Worm (Caenorhabditis elegans) whole organism, young adult: ENCODE results near the gene str-3.

ENCODE experiments used
- B0035.1 ChIP-seq: sonication (generic microtip); optimal IDR thresholded peaks from 2 replicates; lab custom pipeline; 2016; ENCODE audit warnings: missing genetic modification characterization, mild to moderate bottlenecking, missing compliant biosample characterization, missing genotype, missing genetic modification reagents
- B0336.3 ChIP-seq: fragments of 200-800 bp; sonication (Bioruptor generic); IDR thresholded peaks from 2 replicates; pipeline ENCODE4 v1.3.6; 2022; ENCODE audit warnings: missing genetic modification characterization, missing compliant biosample characterization
- C06A6.2 ChIP-seq: fragments of 200-800 bp; sonication (Bioruptor generic); conservative IDR thresholded peaks from 2 replicates; pipeline ENCODE4 v1.3.6; 2022; ENCODE audit warnings: missing genetic modification characterization, missing compliant biosample characterization
- F22D6.2 ChIP-seq: sonication (generic microtip); optimal IDR thresholded peaks from 2 replicates; lab custom pipeline; 2016; ENCODE audit warnings: mild to moderate bottlenecking, missing genetic modification characterization, missing compliant biosample characterization
- F37B4.10 ChIP-seq: fragments of 200-800 bp; sonication (Bioruptor generic); IDR thresholded peaks from 2 replicates; pipeline ENCODE4 v1.3.6; 2022; ENCODE audit warnings: missing genetic modification characterization, missing compliant biosample characterization
- F49E8.2 ChIP-seq: sonication (generic microtip); optimal IDR thresholded peaks from 3 replicates; lab custom pipeline; 2017; ENCODE audit warnings: missing genetic modification characterization, mild to moderate bottlenecking, missing compliant biosample characterization, antibody characterized with exemption, moderate library complexity; ENCODE audit not compliant: insufficient read depth
- F52B5.7 ChIP-seq: sonication (generic microtip); optimal IDR thresholded peaks from 2 replicates; lab custom pipeline; 2016; ENCODE audit warnings: mild to moderate bottlenecking, missing genetic modification characterization, missing compliant biosample characterization
- Y53F4B.3 ChIP-seq: fragments of 200-800 bp; sonication (Bioruptor generic); IDR thresholded peaks from 2 replicates; pipeline ENCODE4 v1.3.6; 2022; ENCODE audit warnings: missing genetic modification reagents, missing genetic modification characterization, missing compliant biosample characterization
- Y79H2A.3 ChIP-seq: fragments of 200-800 bp; sonication (Bioruptor generic); conservative IDR thresholded peaks from 2 replicates; pipeline ENCODE4 v1.3.6; 2022; ENCODE audit warnings: missing genetic modification reagents, missing genetic modification characterization, missing compliant biosample characterization
- Y95B8A.8 ChIP-seq: fragments of 200-800 bp; sonication (Bioruptor generic); IDR thresholded peaks from 2 replicates; pipeline ENCODE4 v1.3.6; 2022; ENCODE audit warnings: missing genetic modification reagents, missing genetic modification characterization, missing compliant biosample characterization
- ZK185.1 ChIP-seq: sonication (generic microtip); optimal IDR thresholded peaks from 2 replicates; lab custom pipeline; 2016; ENCODE audit warnings: mild to moderate bottlenecking, missing genetic modification characterization, missing compliant biosample characterization; ENCODE audit not compliant: poor library complexity, severe bottlenecking
- akir-1 ChIP-seq: fragments of 200-800 bp; sonication (Bioruptor generic); optimal IDR thresholded peaks from 2 replicates; lab custom pipeline; 2018; ENCODE audit warnings: mild to moderate bottlenecking, missing genetic modification characterization, moderate library complexity, missing compliant biosample characterization
- aptf-3 ChIP-seq: fragments of 200-800 bp; sonication (Bioruptor generic); IDR thresholded peaks from 2 replicates; pipeline ENCODE4 v1.3.6; 2022; ENCODE audit warnings: missing genetic modification characterization, missing compliant biosample characterization
- cebp-2 ChIP-seq: fragments of 200-800 bp; sonication (Bioruptor generic); IDR thresholded peaks from 2 replicates; pipeline ENCODE4 v1.3.6; 2022; ENCODE audit warnings: missing genetic modification characterization, missing compliant biosample characterization
- ceh-79 ChIP-seq: sonication (generic microtip); optimal IDR thresholded peaks from 2 replicates; lab custom pipeline; 2017; ENCODE audit warnings: mild to moderate bottlenecking, missing genetic modification characterization, missing compliant biosample characterization
- ceh-91 ChIP-seq: fragments of 200-800 bp; sonication (Bioruptor generic); IDR thresholded peaks from 2 replicates; pipeline ENCODE4 v1.3.6; 2022; ENCODE audit warnings: missing genetic modification reagents, missing genetic modification characterization, missing compliant biosample characterization
- chd-7 ChIP-seq: sonication (generic microtip); optimal IDR thresholded peaks from 2 replicates; lab custom pipeline; 2016; ENCODE audit warnings: mild to moderate bottlenecking, missing genetic modification characterization, moderate library complexity, missing compliant biosample characterization
- dox-1 ChIP-seq: fragments of 200-800 bp; sonication (Bioruptor generic); IDR thresholded peaks from 2 replicates; pipeline ENCODE4 v1.3.6; 2022; ENCODE audit warnings: missing genetic modification reagents, missing genetic modification characterization, missing compliant biosample characterization
- efl-1 ChIP-seq: fragments of 150-350 bp; optimal IDR thresholded peaks from 2 replicates; lab custom pipeline; 2014; ENCODE audit warnings: missing biosample characterization, missing genetic modification reagents, missing genetic modification characterization
- egrh-3 ChIP-seq: fragments of 200-800 bp; sonication (Bioruptor generic); IDR thresholded peaks from 2 replicates; pipeline ENCODE4 v1.3.6; 2022; ENCODE audit warnings: missing genetic modification reagents, missing genetic modification characterization, missing compliant biosample characterization
- hlh-26 ChIP-seq: fragments of 200-800 bp; sonication (Bioruptor generic); conservative IDR thresholded peaks from 2 replicates; pipeline ENCODE4 v1.3.6; 2022; ENCODE audit warnings: missing genetic modification reagents, missing genetic modification characterization, missing compliant biosample characterization
- hmg-1.2 ChIP-seq: fragments of 200-800 bp; sonication (Bioruptor generic); IDR thresholded peaks from 2 replicates; pipeline ENCODE4 v1.3.6; 2022; ENCODE audit warnings: missing genetic modification reagents, missing genetic modification characterization, missing compliant biosample characterization
- lin-35 ChIP-seq, 3 experiments: fragments of 150-350 bp in 2 of 3; sonication (generic microtip) in 1 of 3; optimal IDR thresholded peaks; 2 replicates each; lab custom pipeline; 2014 to 2018; ENCODE audit warnings: missing biosample characterization in 3 of 3, missing genetic modification characterization in 3 of 3, missing genetic modification reagents in 3 of 3
- lin-40 ChIP-seq: sonication (generic microtip); optimal IDR thresholded peaks from 2 replicates; lab custom pipeline; 2016; ENCODE audit warnings: missing genetic modification characterization, mild to moderate bottlenecking, missing compliant biosample characterization, missing genotype, missing genetic modification reagents
- lin-54 ChIP-seq: fragments of 200-800 bp; sonication (Bioruptor generic); optimal IDR thresholded peaks from 2 replicates; lab custom pipeline; 2018; ENCODE audit warnings: mild to moderate bottlenecking, missing genetic modification characterization, missing compliant biosample characterization
- madf-3 ChIP-seq: fragments of 200-800 bp; sonication (Bioruptor generic); IDR thresholded peaks from 2 replicates; pipeline ENCODE4 v1.3.6; 2022; ENCODE audit warnings: missing genetic modification reagents, missing genetic modification characterization, missing compliant biosample characterization
- madf-6 ChIP-seq: fragments of 200-800 bp; sonication (Bioruptor generic); IDR thresholded peaks from 2 replicates; pipeline ENCODE4 v1.3.6; 2022; ENCODE audit warnings: missing genetic modification reagents, missing genetic modification characterization, missing compliant biosample characterization
- madf-8 ChIP-seq: fragments of 200-800 bp; sonication (Bioruptor generic); conservative IDR thresholded peaks from 2 replicates; pipeline ENCODE4 v1.3.6; 2022; ENCODE audit warnings: missing genetic modification reagents, missing genetic modification characterization, missing compliant biosample characterization
- mcd-1 ChIP-seq: fragments of 200-800 bp; sonication (Bioruptor generic); IDR thresholded peaks from 2 replicates; pipeline ENCODE4 v1.3.6; 2022; ENCODE audit warnings: missing genetic modification reagents, missing genetic modification characterization, missing compliant biosample characterization
- mes-4 ChIP-seq: sonication (generic microtip); optimal IDR thresholded peaks from 2 replicates; lab custom pipeline; 2016; ENCODE audit warnings: missing genotype, missing genetic modification characterization, missing compliant biosample characterization
- nhr-80 ChIP-seq: sonication (generic microtip); optimal IDR thresholded peaks from 2 replicates; lab custom pipeline; 2016; ENCODE audit warnings: missing genetic modification characterization, missing compliant biosample characterization
- pbrm-1 ChIP-seq: fragments of 200-800 bp; sonication (Bioruptor generic); IDR thresholded peaks from 2 replicates; pipeline ENCODE4 v1.3.6; 2022; ENCODE audit warnings: missing genetic modification reagents, missing genetic modification characterization, missing compliant biosample characterization
- repo-1 ChIP-seq: sonication (generic microtip); optimal IDR thresholded peaks from 2 replicates; lab custom pipeline; 2017; ENCODE audit warnings: mild to moderate bottlenecking, missing genetic modification characterization, missing compliant biosample characterization
- sdz-38 ChIP-seq: sonication (generic microtip); optimal IDR thresholded peaks from 2 replicates; lab custom pipeline; 2016; ENCODE audit warnings: missing genotype, missing genetic modification characterization, missing compliant biosample characterization
- snpc-1.1 ChIP-seq: sonication (generic microtip); optimal IDR thresholded peaks from 2 replicates; lab custom pipeline; 2017; ENCODE audit warnings: missing genetic modification characterization, mild to moderate bottlenecking, missing compliant biosample characterization, antibody characterized with exemption, moderate library complexity, missing genotype, missing genetic modification reagents; ENCODE audit not compliant: insufficient read depth
- snpc-4 ChIP-seq, 5 experiments: fragments of 150-350 bp in 1 of 5; sonication (generic microtip) in 4 of 5; optimal IDR thresholded peaks; 2 replicates each; lab custom pipeline; 2014 to 2018; ENCODE audit warnings: missing genetic modification characterization in 5 of 5, missing biosample characterization in 3 of 5, antibody characterized with exemption in 2 of 5, mild to moderate bottlenecking in 2 of 5, missing compliant biosample characterization in 2 of 5, missing genotype in 2 of 5, moderate library complexity in 2 of 5, missing genetic modification reagents in 1 of 5
- somi-1 ChIP-seq: fragments of 200-800 bp; sonication (Bioruptor generic); optimal IDR thresholded peaks from 2 replicates; lab custom pipeline; 2018; ENCODE audit warnings: mild to moderate bottlenecking, missing genetic modification characterization, missing compliant biosample characterization
- tbp1 ChIP-seq: fragments of 200-800 bp; sonication (Bioruptor generic); optimal IDR thresholded peaks from 2 replicates; lab custom pipeline; 2018; ENCODE audit warnings: mild to moderate bottlenecking, missing genetic modification characterization, missing compliant biosample characterization
- tbx-9 ChIP-seq: sonication (generic microtip); optimal IDR thresholded peaks from 2 replicates; lab custom pipeline; 2016; ENCODE audit warnings: borderline replicate concordance, missing genetic modification characterization, inconsistent platforms, missing compliant biosample characterization
- tlf-1 ChIP-seq: fragments of 200-800 bp; sonication (Bioruptor generic); optimal IDR thresholded peaks from 2 replicates; lab custom pipeline; 2018; ENCODE audit warnings: mild to moderate bottlenecking, missing genetic modification characterization, missing compliant biosample characterization
- unc-130 ChIP-seq: sonication (generic microtip); optimal IDR thresholded peaks from 2 replicates; lab custom pipeline; 2016; ENCODE audit warnings: missing genetic modification reagents, missing genetic modification characterization, missing compliant biosample characterization
- ztf-26 ChIP-seq: sonication (generic microtip); optimal IDR thresholded peaks from 2 replicates; lab custom pipeline; 2017; ENCODE audit warnings: missing genetic modification characterization, missing compliant biosample characterization
- ztf-28 ChIP-seq: fragments of 200-800 bp; sonication (Bioruptor generic); IDR thresholded peaks from 2 replicates; pipeline ENCODE4 v1.3.6; 2022; ENCODE audit warnings: missing genetic modification reagents, missing genetic modification characterization, missing compliant biosample characterization
- ztf-6 ChIP-seq: fragments of 200-800 bp; sonication (Bioruptor generic); IDR thresholded peaks from 2 replicates; pipeline ENCODE4 v1.3.6; 2022; ENCODE audit warnings: missing genetic modification reagents, missing genetic modification characterization, missing compliant biosample characterization

The str-3 gene

DNA sequence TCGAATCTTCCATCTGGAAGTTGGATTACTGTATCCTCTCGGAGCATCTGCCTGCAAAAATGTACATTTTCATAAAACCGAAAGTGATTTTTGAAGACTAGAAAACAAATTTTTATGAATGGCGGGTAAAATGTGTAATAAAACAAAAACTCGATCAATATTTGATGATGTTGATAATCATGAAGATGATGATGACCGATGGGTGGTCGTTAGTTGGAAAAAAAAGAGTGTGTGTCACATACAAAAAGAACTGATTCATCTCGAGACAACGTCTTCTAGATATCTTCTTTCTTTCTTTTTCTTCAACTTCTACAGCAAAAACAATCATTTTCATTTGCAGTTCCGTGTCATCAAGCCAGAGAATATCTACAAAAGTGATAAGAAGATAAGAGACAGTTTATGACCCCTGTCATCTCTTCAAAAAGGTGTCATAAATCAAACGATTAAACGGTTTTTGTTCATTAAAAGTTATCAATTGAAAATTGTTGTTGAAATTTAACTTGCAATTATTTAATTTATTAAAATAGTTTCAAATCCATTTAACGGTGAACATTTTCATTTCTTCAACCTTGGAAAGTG is 7.6 kb downstream of the str-3 start, which contains the start of gene bcc-1:
bcc-1 (minus strand) TSS at position 51 of the 579 bp plus-strand sequence.
- TF ChIP-seq somi-1 (GFP tag; lab: Kevin White, UChicago) (peak; percentile 49), Y79H2A.3 (GFP tag; lab: Robert Waterston, UW) (no peak), F22D6.2 (tag; lab: Kevin White, UChicago) (no peak), ZK185.1 (tag; lab: Kevin White, UChicago) (no peak), hmg-1.2 (no peak), ztf-26 (tag; lab: Kevin White, UChicago) (peak; percentile 5)

DNA sequence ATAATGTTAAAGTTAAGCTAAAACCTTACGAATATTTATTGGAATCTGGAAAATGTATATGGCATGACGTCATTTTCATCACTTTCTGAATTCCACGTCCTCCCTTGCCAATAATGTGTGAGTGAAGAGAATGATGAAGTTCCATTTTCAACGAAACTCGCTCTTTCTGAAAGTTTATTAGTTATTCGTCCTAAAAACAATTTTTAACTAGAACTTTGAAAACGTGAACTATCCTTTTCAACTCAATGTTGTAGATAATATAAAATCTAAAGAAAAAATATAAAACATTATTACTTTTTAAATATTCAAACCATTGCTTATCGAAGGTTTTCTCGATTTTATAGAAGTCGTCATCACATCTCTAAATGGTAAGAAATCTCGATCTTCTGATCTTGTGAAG is 10.6 kb downstream of the str-3 start, which contains the start of gene M7.7:
M7.7 (plus strand) TSS at position 301 of the 400 bp plus-strand sequence.
- TF ChIP-seq unc-130 (no peak), F49E8.2 (tag; lab: Kevin White, UChicago) (no peak), tbp1 (GFP tag; lab: Kevin White, UChicago) (no peak), Y95B8A.8 (GFP tag; lab: Robert Waterston, UW) (no peak), Y53F4B.3 (GFP tag; lab: Robert Waterston, UW) (no peak), aptf-3 (GFP tag; lab: Robert Waterston, UW) (no peak), mcd-1 (GFP tag; lab: Robert Waterston, UW) (no peak), ztf-6 (GFP tag; lab: Robert Waterston, UW) (no peak), dox-1 (GFP tag; lab: Robert Waterston, UW) (no peak), nhr-80 (tag; lab: Kevin White, UChicago) (no peak), egrh-3 (no peak), pbrm-1 (no peak), ceh-79 (tag; lab: Kevin White, UChicago) (no peak), ztf-28 (GFP tag; lab: Robert Waterston, UW) (no peak)

DNA sequence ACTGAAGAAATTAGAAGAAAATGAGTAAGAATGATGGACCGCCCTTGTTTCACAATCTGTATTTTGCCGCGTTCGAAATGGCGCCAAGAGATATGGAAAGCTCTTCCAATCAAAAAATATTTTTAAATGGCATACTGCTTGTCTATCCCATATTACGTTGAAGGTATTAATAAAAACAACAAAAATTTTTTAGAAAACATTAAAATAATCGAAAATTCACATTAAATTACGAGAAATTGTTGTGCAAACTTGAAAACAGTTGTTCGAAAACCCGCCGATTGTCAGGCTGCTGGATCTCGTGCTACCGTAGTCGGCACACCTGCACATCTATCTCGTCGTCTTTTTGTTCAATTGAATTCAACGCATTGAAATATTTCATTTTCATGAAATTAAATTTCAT is 16.6 kb downstream of the str-3 start, which contains the start of gene klc-1:
klc-1 (plus strand) TSS at position 127 of the 400 bp plus-strand sequence.
- TF ChIP-seq hlh-26 (no peak), cebp-2 (GFP tag; lab: Robert Waterston, UW) (no peak), F37B4.10 (GFP tag; lab: Robert Waterston, UW) (no peak), tlf-1 (GFP tag; lab: Kevin White, UChicago) (peak; percentile 27), mes-4 (tag; lab: Kevin White, UChicago) (no peak), chd-7 (tag; lab: Kevin White, UChicago) (no peak), somi-1 (GFP tag; lab: Kevin White, UChicago) (no peak), madf-8 (GFP tag; lab: Robert Waterston, UW) (peak; percentile 81), madf-6 (GFP tag; lab: Robert Waterston, UW) (peak; percentile 94), ztf-28 (GFP tag; lab: Robert Waterston, UW) (no peak), B0035.1 (tag; lab: Kevin White, UChicago) (no peak), repo-1 (tag; lab: Kevin White, UChicago) (no peak), ceh-91 (peak; percentile 70), lin-54 (GFP tag; lab: Kevin White, UChicago) (peak; percentile 27), efl-1 (GFP tag; lab: Kevin White, UChicago) (peak; percentile 93), lin-40 (tag; lab: Kevin White, UChicago) (no peak), madf-3 (GFP tag; lab: Robert Waterston, UW) (0 out of 2 replicates have a peak, but pooled peaks have one; percentile 45), sdz-38 (tag; lab: Kevin White, UChicago) (no peak), B0336.3 (no peak), akir-1 (GFP tag; lab: Kevin White, UChicago) (no peak), lin-35 (GFP tag; optimal IDR thresholded peaks at IDR 0.05; lab: Kevin White, UChicago) (no peak), ztf-6 (GFP tag; lab: Robert Waterston, UW) (no peak), pbrm-1 (peak; percentile 21; the same call in 1 of the 2 replicates), tbp1 (GFP tag; lab: Kevin White, UChicago) (no peak), snpc-4 (GFP tag; optimal IDR thresholded peaks at IDR 0.05; lab: Kevin White, UChicago) (no peak), snpc-4 (tag; optimal IDR thresholded peaks at IDR 0.05; lab: Kevin White, UChicago) (peak in 1 of 4 experiments; percentile 57), C06A6.2 (GFP tag; lab: Robert Waterston, UW) (no peak), snpc-1.1 (tag; lab: Kevin White, UChicago) (peak; percentile 15), F52B5.7 (tag; lab: Kevin White, UChicago) (no peak), dox-1 (GFP tag; lab: Robert Waterston, UW) (no peak), tbx-9 (tag; lab: Kevin White, UChicago) (no peak)
